Fruit fly (Drosophila melanogaster) Kc167 (cell line): ENCODE data around the gene CG17777.

Experiments used
- Sin3A ChIP-seq: fragments of >200 bp; optimal IDR thresholded peaks from 2 replicates; lab custom pipeline; 2018; ENCODE audit warnings: missing external identifiers
- insv ChIP-seq: fragments of >200 bp; optimal IDR thresholded peaks from 3 replicates; lab custom pipeline; 2018; ENCODE audit warnings: missing external identifiers
- psq ChIP-seq: fragments of >200 bp; optimal IDR thresholded peaks from 2 replicates; lab custom pipeline; 2017; ENCODE audit warnings: missing external identifiers
- ttk ChIP-seq: sonication (Bioruptor generic); optimal IDR thresholded peaks from 2 replicates; lab custom pipeline; 2017; ENCODE audit warnings: missing external identifiers

DNA sequence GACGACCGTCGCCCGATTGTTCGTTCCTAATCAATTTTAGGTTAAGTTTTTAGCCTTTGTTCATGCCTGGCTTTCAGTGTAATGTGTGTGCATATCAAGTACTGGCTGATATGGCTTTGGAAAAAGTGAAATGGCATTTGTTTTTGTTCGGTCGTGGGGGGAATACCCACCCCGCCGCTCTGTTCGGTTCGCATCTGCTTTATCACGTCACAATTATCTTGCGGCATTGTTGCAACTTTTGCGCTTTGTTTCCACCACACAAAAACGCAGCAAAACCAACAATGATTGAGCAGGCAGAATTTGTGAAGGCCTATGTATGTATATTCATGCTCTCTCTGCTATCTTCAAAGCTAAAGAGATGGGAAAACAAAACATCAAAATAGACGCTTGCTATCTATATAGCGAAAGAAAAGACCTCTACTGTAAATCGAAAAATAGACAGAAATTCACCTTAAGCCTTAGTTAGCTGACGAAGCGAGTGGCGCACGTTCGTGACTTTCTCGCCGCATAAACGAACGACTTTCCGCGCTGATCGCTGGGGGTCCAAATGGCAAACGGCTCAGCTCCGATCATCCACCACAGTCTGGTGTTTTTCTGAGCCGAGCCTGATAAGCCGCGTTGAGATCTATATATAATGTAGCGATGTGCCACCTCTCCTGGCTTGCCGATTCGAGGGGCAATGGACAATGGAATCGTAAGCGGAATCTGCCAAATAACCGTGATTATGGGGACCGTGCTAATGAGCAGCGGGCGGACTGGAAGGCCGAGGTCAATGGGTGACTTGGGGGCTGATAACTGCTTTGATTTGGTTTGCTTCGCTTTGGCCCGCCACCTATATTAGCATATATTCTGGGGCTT, 11.0 kb downstream of the CG17777 start:
- no peak for TF ChIP-seq psq
- TF ChIP-seq Sin3A (lab: Kevin White, UChicago): no peak
- no peak for TF ChIP-seq ttk
- TF ChIP-seq insv: no peak
